Worm (Caenorhabditis elegans) whole organism, midembryonic: Measurements from ENCODE around the gene tgt-1.

Experiments
- T22C8.4 ChIP-seq: fragments of 200-800 bp; sonication (Bioruptor generic); IDR thresholded peaks from 2 replicates; pipeline ENCODE4 v1.3.6; 2022; ENCODE audit warnings: missing genetic modification characterization, missing compliant biosample characterization
- cog-1 ChIP-seq: sonication (generic microtip); optimal IDR thresholded peaks from 2 replicates; lab custom pipeline; 2016; ENCODE audit warnings: missing genetic modification characterization, missing compliant biosample characterization
- flt-1 ChIP-seq: fragments of 200-800 bp; sonication (Bioruptor generic); IDR thresholded peaks from 2 replicates; pipeline ENCODE4 v1.3.6; 2022; ENCODE audit warnings: missing genetic modification characterization, missing compliant biosample characterization
- klf-2 ChIP-seq: fragments of 200-800 bp; sonication (Bioruptor generic); conservative IDR thresholded peaks from 2 replicates; pipeline ENCODE4 v1.3.6; 2022; ENCODE audit warnings: missing genetic modification reagents, missing genetic modification characterization, missing compliant biosample characterization
- med-1 ChIP-seq: sonication (generic microtip); optimal IDR thresholded peaks from 2 replicates; lab custom pipeline; 2017; ENCODE audit warnings: missing genetic modification characterization, mild to moderate bottlenecking, missing compliant biosample characterization, antibody characterized with exemption, missing genetic modification reagents; ENCODE audit not compliant: insufficient read depth
- ref-1 ChIP-seq: fragments of 200-800 bp; sonication (Bioruptor generic); conservative IDR thresholded peaks from 2 replicates; pipeline ENCODE4 v1.3.6; 2022; ENCODE audit warnings: missing genetic modification reagents, missing genetic modification characterization, missing compliant biosample characterization
- tab-1 ChIP-seq: fragments of 200-800 bp; sonication (Bioruptor generic); IDR thresholded peaks from 2 replicates; pipeline ENCODE4 v1.3.6; 2022; ENCODE audit warnings: missing genetic modification characterization, missing compliant biosample characterization
- ztf-23 ChIP-seq: fragments of 200-800 bp; sonication (Bioruptor generic); IDR thresholded peaks from 2 replicates; pipeline ENCODE4 v1.3.6; 2022; ENCODE audit warnings: missing genetic modification reagents, missing genetic modification characterization, missing compliant biosample characterization
- ztf-29 ChIP-seq: fragments of 200-800 bp; sonication (Bioruptor generic); IDR thresholded peaks from 2 replicates; pipeline ENCODE4 v1.3.6; 2022; ENCODE audit warnings: missing genetic modification reagents, missing genetic modification characterization, missing compliant biosample characterization

tgt-1 gene

ce11 chrIV:11955592-11955991, 4.0 kb downstream of the tgt-1 start:
- TF ChIP-seq ref-1 (GFP tag; lab: Robert Waterston, UW) (no peak), med-1 (GFP tag; lab: Kevin White, UChicago) (no peak), ztf-29 (no peak), ztf-23 (no peak), T22C8.4 (GFP tag; lab: Robert Waterston, UW) (no peak), cog-1 (tag; lab: Kevin White, UChicago) (no peak), flt-1 (no peak)

DNA sequence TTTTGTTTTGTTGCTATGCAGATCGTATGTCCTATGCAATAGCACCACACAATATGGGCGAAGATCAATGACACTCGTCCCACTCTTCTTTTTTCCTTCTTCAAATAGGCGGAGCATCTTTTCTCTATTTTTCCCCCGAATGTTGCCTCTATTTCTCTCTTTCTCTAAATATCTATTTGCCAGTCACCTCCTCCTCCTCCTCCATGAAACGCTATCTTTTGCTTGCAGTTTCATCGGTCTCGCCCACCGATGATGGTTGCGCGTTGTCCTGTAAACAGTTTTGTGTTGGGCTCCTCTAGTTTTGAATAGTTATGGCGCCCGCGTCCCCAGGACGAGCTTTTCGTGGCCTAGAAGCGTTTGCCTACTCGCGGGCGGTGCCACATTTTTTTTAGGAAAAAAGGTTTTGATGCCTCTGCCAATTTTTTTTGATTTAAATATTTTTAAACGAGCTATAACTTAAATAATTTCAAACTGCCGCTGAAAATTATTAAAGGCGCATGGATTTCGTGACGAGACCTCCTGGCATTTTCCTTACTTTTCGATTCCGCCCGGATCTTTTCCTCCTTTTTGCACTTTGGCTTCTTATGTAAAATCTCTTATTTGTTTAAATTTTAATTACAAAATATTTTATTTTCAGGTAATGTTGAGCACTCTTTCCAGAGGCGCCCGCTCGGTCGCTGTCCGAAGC, 6.8 kb downstream of the tgt-1 start, which contains the start of gene gdh-1:
Gene gdh-1, plus strand, starts transcription at position 638 of the 688 bp plus-strand sequence.
- TF ChIP-seq ztf-29 (no peak), cog-1 (tag; lab: Kevin White, UChicago) (no peak), flt-1 (no peak), med-1 (GFP tag; lab: Kevin White, UChicago) (no peak), ztf-23 (no peak), tab-1 (GFP tag; lab: Robert Waterston, UW) (no peak), T22C8.4 (GFP tag; lab: Robert Waterston, UW) (no peak), ref-1 (GFP tag; lab: Robert Waterston, UW) (no peak), klf-2 (GFP tag; lab: Robert Waterston, UW) (no peak)

- TF ChIP-seq flt-1 (no peak), klf-2 (GFP tag; lab: Robert Waterston, UW) (no peak), ref-1 (GFP tag; lab: Robert Waterston, UW) (no peak), ztf-23 (no peak), tab-1 (GFP tag; lab: Robert Waterston, UW) (no peak)
These were observed 9.3 kb downstream of the tgt-1 start, which contains the start of gene tbx-36 for ce11 chrIV:11950270-11950669. Gene tbx-36 (plus strand): TSS chrIV:11950570.

- TF ChIP-seq cog-1 (tag; lab: Kevin White, UChicago), result no peak
These were observed 9.9 kb downstream of the tgt-1 start, which contains the start of gene hdl-1 for ce11 chrIV:11949717-11950116. Gene hdl-1 (minus strand): TSS chrIV:11949817.

DNA sequence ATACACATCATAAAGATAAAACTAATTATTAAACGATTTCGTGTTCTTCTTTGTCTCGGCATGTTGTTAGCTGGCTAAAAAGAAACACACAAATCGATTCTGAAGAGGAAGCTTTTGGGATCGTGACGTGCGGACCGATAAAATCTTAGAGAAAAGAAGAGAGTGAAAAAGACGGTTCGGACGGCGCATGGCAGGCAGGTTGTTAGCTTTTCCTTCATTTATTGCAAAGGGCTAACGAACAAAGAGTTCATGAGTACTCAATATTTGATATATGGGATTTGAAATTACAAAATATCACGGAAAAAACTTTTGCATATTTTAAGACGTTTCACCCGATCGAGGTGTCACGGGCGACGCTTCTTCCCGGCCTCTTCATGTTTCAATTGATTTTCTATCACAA, 14.0 kb downstream of the tgt-1 start, which contains the start of gene ZK829.3:
Gene ZK829.3, minus strand, starts transcription at position 101 of the 400 bp plus-strand sequence.
- TF ChIP-seq med-1 (GFP tag; lab: Kevin White, UChicago) (no peak), tab-1 (GFP tag; lab: Robert Waterston, UW) (no peak), flt-1 (no peak), ztf-29 (no peak), ref-1 (GFP tag; lab: Robert Waterston, UW) (no peak), T22C8.4 (GFP tag; lab: Robert Waterston, UW) (no peak), cog-1 (tag; lab: Kevin White, UChicago) (no peak), klf-2 (GFP tag; lab: Robert Waterston, UW) (no peak), ztf-23 (no peak)

- TF ChIP-seq cog-1 (tag; lab: Kevin White, UChicago), result no peak
- TF ChIP-seq ztf-29, result no peak
- TF ChIP-seq flt-1, result no peak
- TF ChIP-seq T22C8.4 (GFP tag; lab: Robert Waterston, UW), result no peak
- no peak for TF ChIP-seq ztf-23
- no peak for TF ChIP-seq med-1 (GFP tag; lab: Kevin White, UChicago)
These were observed 17.3 kb downstream of the tgt-1 start, which contains the start of gene ZK829.1 for ce11 chrIV:11942313-11942712. Gene ZK829.1 (minus strand): TSS chrIV:11942413.

DNA sequence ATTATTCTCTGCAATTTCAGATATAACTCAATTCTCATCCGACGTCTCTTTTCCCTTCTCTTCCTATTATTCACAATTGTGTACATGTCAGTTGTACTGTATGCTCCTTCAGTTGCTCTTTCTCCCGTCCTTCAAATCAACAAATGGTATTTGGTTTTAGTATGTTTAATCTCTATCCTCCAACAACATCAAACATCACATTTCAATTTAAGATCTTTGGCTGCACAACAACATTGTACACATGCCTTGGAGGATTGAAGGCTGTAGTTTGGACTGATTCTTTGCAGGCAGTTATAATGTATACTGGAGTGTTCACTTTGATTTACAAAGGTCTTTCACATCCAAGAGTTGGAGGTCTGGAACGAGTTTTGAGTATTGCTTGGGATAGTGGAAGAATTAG, 21.1 kb downstream of the tgt-1 start:
- no peak for TF ChIP-seq ref-1 (GFP tag; lab: Robert Waterston, UW)
- no peak for TF ChIP-seq T22C8.4 (GFP tag; lab: Robert Waterston, UW)
- no peak for TF ChIP-seq med-1 (GFP tag; lab: Kevin White, UChicago)
- TF ChIP-seq tab-1 (GFP tag; lab: Robert Waterston, UW), result no peak
- no peak for TF ChIP-seq cog-1 (tag; lab: Kevin White, UChicago)
- no peak for TF ChIP-seq klf-2 (GFP tag; lab: Robert Waterston, UW)
- TF ChIP-seq ztf-29, result no peak
- no peak for TF ChIP-seq ztf-23
- no peak for TF ChIP-seq flt-1

ce11 chrIV:11937087-11937486, 22.5 kb downstream of the tgt-1 start, which contains the start of gene slc-5A12:
Gene slc-5A12 (plus strand): TSS chrIV:11937419.
- TF ChIP-seq tab-1 (GFP tag; lab: Robert Waterston, UW) (no peak), ztf-23 (no peak), cog-1 (tag; lab: Kevin White, UChicago) (no peak), klf-2 (GFP tag; lab: Robert Waterston, UW) (no peak), med-1 (GFP tag; lab: Kevin White, UChicago) (no peak), ref-1 (GFP tag; lab: Robert Waterston, UW) (no peak), flt-1 (no peak), T22C8.4 (GFP tag; lab: Robert Waterston, UW) (no peak), ztf-29 (no peak)

DNA sequence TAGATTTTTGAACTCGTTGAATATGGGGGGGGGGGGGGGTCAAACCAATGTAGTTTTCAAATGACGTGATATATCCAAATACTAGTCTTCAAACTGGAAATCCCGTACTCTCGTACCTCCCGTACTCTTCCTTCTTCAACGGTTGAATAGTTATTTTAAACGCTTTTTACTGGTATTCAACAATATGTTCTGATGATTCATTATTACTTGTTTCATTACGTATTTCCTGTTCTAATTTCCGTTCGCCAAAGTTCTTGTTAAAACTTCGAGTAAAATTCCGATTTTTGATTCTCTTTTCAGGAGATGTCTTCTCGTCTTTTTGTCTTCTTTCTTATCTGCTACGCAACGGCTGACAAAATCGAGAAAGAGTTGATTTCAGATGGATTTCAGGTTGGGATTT, 29.0 kb downstream of the tgt-1 start, which contains the start of gene nhx-9:
Gene nhx-9, plus strand, starts transcription at position 301 of the 400 bp plus-strand sequence.
- TF ChIP-seq cog-1 (tag; lab: Kevin White, UChicago) (no peak), klf-2 (GFP tag; lab: Robert Waterston, UW) (no peak), ref-1 (GFP tag; lab: Robert Waterston, UW) (no peak), T22C8.4 (GFP tag; lab: Robert Waterston, UW) (no peak), tab-1 (GFP tag; lab: Robert Waterston, UW) (no peak), med-1 (GFP tag; lab: Kevin White, UChicago) (no peak), flt-1 (no peak), ztf-23 (no peak), ztf-29 (no peak)

- TF ChIP-seq flt-1 (no peak; the same call in 1 of the 2 replicates), T22C8.4 (GFP tag; lab: Robert Waterston, UW) (no peak), klf-2 (GFP tag; lab: Robert Waterston, UW) (no peak), med-1 (GFP tag; lab: Kevin White, UChicago) (no peak), cog-1 (tag; lab: Kevin White, UChicago) (no peak), ztf-23 (peak; percentile 63; the same call in 1 of the 2 replicates), ref-1 (GFP tag; lab: Robert Waterston, UW) (peak; percentile 46; the same call in 1 of the 2 replicates), ztf-29 (peak; percentile 46; the same call in 1 of the 2 replicates), tab-1 (GFP tag; lab: Robert Waterston, UW) (peak; percentile 77; the same call in 1 of the 2 replicates)
These were observed 31.2 kb downstream of the tgt-1 start for ce11 chrIV:11928388-11928787.
